Fruit fly (Drosophila melanogaster) whole organism, embryonic: ENCODE measurements around the gene AhcyL1.

Source experiments
- Awh ChIP-seq: fragments of 200-800 bp; sonication (Bioruptor generic); IDR thresholded peaks from 2 replicates; pipeline ENCODE4, ENCODE4 v1.3.6; 2022; ENCODE audit warnings: missing biosample characterization, missing genetic modification characterization
- CG10366 ChIP-seq: fragments of 200-800 bp; sonication (Bioruptor generic); IDR thresholded peaks from 2 replicates; pipeline ENCODE4 v1.3.6; 2022; ENCODE audit warnings: missing biosample characterization, missing genetic modification characterization
- CG10654 ChIP-seq: fragments of 200-800 bp; sonication (Bioruptor generic); optimal IDR thresholded peaks from 2 replicates; lab custom pipeline; 2016; ENCODE audit warnings: missing biosample characterization, missing genetic modification characterization
- CG11398 ChIP-seq: fragments of 200-800 bp; sonication (Bioruptor generic); optimal IDR thresholded peaks from 2 replicates; lab custom pipeline; 2016; ENCODE audit warnings: missing biosample characterization, missing genetic modification characterization
- CG11504 ChIP-seq: fragments of 200-800 bp; sonication (Bioruptor generic); optimal IDR thresholded peaks from 3 replicates; lab custom pipeline; 2019; ENCODE audit warnings: missing biosample characterization, mild to moderate bottlenecking, missing genetic modification characterization, moderate library complexity
- CG11695 ChIP-seq: fragments of 200-800 bp; sonication (Bioruptor generic); IDR thresholded peaks from 3 replicates; pipeline ENCODE4 v1.3.6; 2022; ENCODE audit warnings: missing biosample characterization, missing genetic modification characterization
- CG14441 ChIP-seq: fragments of 200-800 bp; sonication (Bioruptor generic); IDR thresholded peaks from 2 replicates; pipeline ENCODE4 v1.3.6; 2022; ENCODE audit warnings: missing biosample characterization, missing genetic modification characterization
- CG14860 ChIP-seq: fragments of 200-800 bp; sonication (Bioruptor generic); IDR thresholded peaks from 3 replicates; pipeline ENCODE4 v1.3.6; 2022; ENCODE audit warnings: missing biosample characterization, missing genetic modification characterization; ENCODE audit not compliant: partially characterized antibody
- CG15696 ChIP-seq: fragments of 200-800 bp; sonication (Bioruptor generic); optimal IDR thresholded peaks from 2 replicates; lab custom pipeline; 2019; ENCODE audit warnings: missing biosample characterization, mild to moderate bottlenecking, missing genetic modification characterization, moderate library complexity
- CG1647 ChIP-seq: fragments of 200-800 bp; sonication (Bioruptor generic); optimal IDR thresholded peaks from 3 replicates; lab custom pipeline; 2016; ENCODE audit warnings: missing biosample characterization, missing genetic modification characterization
- CG17361 ChIP-seq: fragments of 200-800 bp; sonication (Bioruptor generic); IDR thresholded peaks from 3 replicates; pipeline ENCODE4 v1.3.6; 2022; ENCODE audit warnings: missing biosample characterization, missing genetic modification characterization
- CG17612 ChIP-seq: fragments of 200-800 bp; sonication (Bioruptor generic); IDR thresholded peaks from 2 replicates; pipeline ENCODE4 v1.3.6; 2022; ENCODE audit warnings: missing biosample characterization, missing genetic modification characterization
- CG17912 ChIP-seq: fragments of 200-800 bp; sonication (Bioruptor generic); optimal IDR thresholded peaks from 2 replicates; lab custom pipeline; 2018; ENCODE audit warnings: missing biosample characterization, mild to moderate bottlenecking, missing genetic modification characterization
- CG1832 ChIP-seq: fragments of 200-800 bp; sonication (Bioruptor generic); optimal IDR thresholded peaks from 2 replicates; lab custom pipeline; 2017; ENCODE audit warnings: missing biosample characterization, mild to moderate bottlenecking, missing genetic modification characterization, inconsistent platforms
- CG30020 ChIP-seq: fragments of 200-800 bp; optimal IDR thresholded peaks from 2 replicates; lab custom pipeline; 2019; ENCODE audit warnings: missing biosample characterization, mild to moderate bottlenecking, missing genetic modification characterization, moderate library complexity
- CG31224 ChIP-seq: fragments of 200-800 bp; sonication (Bioruptor generic); IDR thresholded peaks from 2 replicates; pipeline ENCODE4 v1.3.6; 2022; ENCODE audit warnings: missing biosample characterization, missing genetic modification characterization
- CG32772 ChIP-seq: fragments of 200-800 bp; sonication (Bioruptor generic); IDR thresholded peaks from 2 replicates; pipeline ENCODE4 v1.3.6; 2022; ENCODE audit warnings: missing biosample characterization, missing genetic modification characterization
- CG3847 ChIP-seq: fragments of 200-800 bp; sonication (Bioruptor generic); IDR thresholded peaks from 2 replicates; pipeline ENCODE4 v1.3.6; 2022; ENCODE audit warnings: missing biosample characterization, missing genetic modification characterization
- CG4360 ChIP-seq: fragments of 200-800 bp; sonication (Bioruptor generic); IDR thresholded peaks from 2 replicates; pipeline ENCODE4 v1.3.6; 2022; ENCODE audit warnings: missing biosample characterization, missing genetic modification characterization
- CG4404 ChIP-seq: fragments of 200-800 bp; sonication (Bioruptor generic); IDR thresholded peaks from 2 replicates; pipeline ENCODE4 v1.3.6; 2022; ENCODE audit warnings: missing biosample characterization, missing genetic modification characterization
- CG6765 ChIP-seq: fragments of 200-800 bp; sonication (Bioruptor generic); optimal IDR thresholded peaks from 3 replicates; lab custom pipeline; 2017; ENCODE audit warnings: missing biosample characterization, mild to moderate bottlenecking, missing genetic modification characterization
- CG7928 ChIP-seq: fragments of 200-800 bp; sonication (Bioruptor generic); optimal IDR thresholded peaks from 2 replicates; lab custom pipeline; 2017; ENCODE audit warnings: missing biosample characterization, mild to moderate bottlenecking, missing genetic modification characterization
- CG8290 ChIP-seq, 3 experiments: fragments of 200-800 bp; sonication (Bioruptor generic); optimal IDR thresholded peaks; 2 replicates each; lab custom pipeline; 2016 to 2019; ENCODE audit warnings: missing biosample characterization in 3 of 3, missing genetic modification characterization in 3 of 3, mild to moderate bottlenecking in 2 of 3, moderate library complexity in 1 of 3
- CG9437 ChIP-seq: fragments of 200-800 bp; sonication (Bioruptor generic); optimal IDR thresholded peaks from 2 replicates; lab custom pipeline; 2018; ENCODE audit warnings: missing biosample characterization, mild to moderate bottlenecking, missing genetic modification characterization
- CG9817 ChIP-seq: fragments of 200-800 bp; sonication (Bioruptor generic); optimal IDR thresholded peaks from 2 replicates; lab custom pipeline; 2018; ENCODE audit warnings: missing biosample characterization, mild to moderate bottlenecking, missing genetic modification characterization, moderate library complexity
- CG9932 ChIP-seq: fragments of 200-800 bp; sonication (Bioruptor generic); IDR thresholded peaks from 2 replicates; pipeline ENCODE4 v1.3.6; 2022; ENCODE audit warnings: missing biosample characterization, missing genetic modification characterization
- D19B ChIP-seq: fragments of 200-800 bp; sonication (Bioruptor generic); optimal IDR thresholded peaks from 2 replicates; lab custom pipeline; 2017; ENCODE audit warnings: missing biosample characterization, mild to moderate bottlenecking, missing genetic modification characterization
- Dp ChIP-seq: fragments of 200-800 bp; sonication (Bioruptor generic); optimal IDR thresholded peaks from 2 replicates; lab custom pipeline; 2018; ENCODE audit warnings: missing biosample characterization, mild to moderate bottlenecking, missing genetic modification characterization, moderate library complexity
- Drgx ChIP-seq: fragments of 200-800 bp; sonication (Bioruptor generic); IDR thresholded peaks from 2 replicates; pipeline ENCODE4 v1.3.6; 2022; ENCODE audit warnings: missing biosample characterization, missing genetic modification characterization
- NC2α ChIP-seq: fragments of 200-800 bp; sonication (Bioruptor generic); optimal IDR thresholded peaks from 2 replicates; lab custom pipeline; 2016; ENCODE audit warnings: missing biosample characterization, missing genetic modification characterization
- Ravus ChIP-seq: fragments of 200-800 bp; sonication (Bioruptor generic); IDR thresholded peaks from 2 replicates; pipeline ENCODE4 v1.3.6; 2022; ENCODE audit warnings: missing biosample characterization, missing genetic modification characterization
- cg ChIP-seq: fragments of 200-800 bp; sonication (Bioruptor generic); optimal IDR thresholded peaks from 3 replicates; lab custom pipeline; 2019; ENCODE audit warnings: missing biosample characterization, mild to moderate bottlenecking, missing genetic modification characterization, moderate library complexity
- ci ChIP-seq: fragments of 200-800 bp; sonication (Bioruptor generic); IDR thresholded peaks from 3 replicates; pipeline ENCODE4 v1.3.6; 2022; ENCODE audit warnings: missing biosample characterization, missing genetic modification characterization
- corto ChIP-seq: fragments of 200-800 bp; sonication (Bioruptor generic); optimal IDR thresholded peaks from 2 replicates; lab custom pipeline; 2016; ENCODE audit warnings: missing biosample characterization, mild to moderate bottlenecking, missing genetic modification characterization, moderate library complexity
- grau ChIP-seq: fragments of 200-800 bp; optimal IDR thresholded peaks from 3 replicates; lab custom pipeline; 2019; ENCODE audit warnings: missing biosample characterization, mild to moderate bottlenecking, missing genetic modification characterization, moderate library complexity
- hb ChIP-seq: fragments of 200-800 bp; sonication (Bioruptor generic); IDR thresholded peaks from 3 replicates; pipeline ENCODE4 v1.3.6; 2022; ENCODE audit warnings: missing biosample characterization, missing genetic modification characterization; ENCODE audit not compliant: partially characterized antibody
- inv ChIP-seq: fragments of 200-800 bp; sonication (Bioruptor generic); IDR thresholded peaks from 2 replicates; pipeline ENCODE4 v1.3.6; 2022; ENCODE audit warnings: missing biosample characterization, missing genetic modification characterization; ENCODE audit not compliant: partially characterized antibody
- kay ChIP-seq: fragments of 200-800 bp; sonication (Bioruptor generic); optimal IDR thresholded peaks from 2 replicates; lab custom pipeline; 2016; ENCODE audit warnings: missing biosample characterization, missing genetic modification characterization
- lola ChIP-seq, 3 experiments: fragments of >200 bp in 2 of 3; fragments of 200-800 bp in 1 of 3; sonication (Bioruptor generic) in 1 of 3; optimal IDR thresholded peaks; 2 replicates each; lab custom pipeline; 2017 to 2019; ENCODE audit warnings: missing biosample characterization in 3 of 3, missing genetic modification characterization in 3 of 3, mild to moderate bottlenecking in 1 of 3, moderate library complexity in 1 of 3
- luna ChIP-seq: fragments of 200-800 bp; sonication (Bioruptor generic); optimal IDR thresholded peaks from 2 replicates; lab custom pipeline; 2016; ENCODE audit warnings: missing biosample characterization, missing genetic modification characterization
- mirr ChIP-seq: fragments of 200-800 bp; sonication (Bioruptor generic); optimal IDR thresholded peaks from 3 replicates; lab custom pipeline; 2018; ENCODE audit warnings: missing biosample characterization, mild to moderate bottlenecking, missing genetic modification characterization
- nom ChIP-seq: fragments of 200-800 bp; sonication (Bioruptor generic); optimal IDR thresholded peaks from 2 replicates; lab custom pipeline; 2017; ENCODE audit warnings: missing biosample characterization, missing genetic modification characterization, mild to moderate bottlenecking, moderate library complexity, missing genetic modification reagents
- prd ChIP-seq, 3 experiments: fragments of >200 bp in 2 of 3; fragments of 200-800 bp in 1 of 3; sonication (Bioruptor generic) in 1 of 3; optimal IDR thresholded peaks in 2 of 3; IDR thresholded peaks in 1 of 3; 2 replicates in 2 of 3; 3 replicates in 1 of 3; pipeline versions ENCODE4 v1.3.6 to Lab custom; 2017 to 2022; ENCODE audit warnings: missing biosample characterization in 1 of 3, missing genetic modification characterization in 1 of 3
- scrt ChIP-seq: fragments of 200-800 bp; sonication (Bioruptor generic); optimal IDR thresholded peaks from 2 replicates; lab custom pipeline; 2018; ENCODE audit warnings: missing biosample characterization, mild to moderate bottlenecking, missing genetic modification characterization, moderate library complexity
- sens ChIP-seq: fragments of 200-800 bp; sonication (Bioruptor generic); peaks from one replicate; lab custom pipeline; 2016; ENCODE audit warnings: missing biosample characterization, missing genetic modification characterization
- slbo ChIP-seq: fragments of 200-800 bp; sonication (Bioruptor generic); IDR thresholded peaks from 2 replicates; pipeline ENCODE4 v1.3.6; 2022; ENCODE audit warnings: missing biosample characterization, missing genetic modification characterization
- sqz ChIP-seq: fragments of 200-800 bp; sonication (Bioruptor generic); optimal IDR thresholded peaks from 3 replicates; lab custom pipeline; 2018; ENCODE audit warnings: missing biosample characterization, mild to moderate bottlenecking, missing genetic modification characterization
- unpg ChIP-seq: fragments of 200-800 bp; sonication (Bioruptor generic); optimal IDR thresholded peaks from 3 replicates; lab custom pipeline; 2018; ENCODE audit warnings: missing biosample characterization, mild to moderate bottlenecking, missing genetic modification characterization, moderate library complexity

Gene AhcyL1

DNA sequence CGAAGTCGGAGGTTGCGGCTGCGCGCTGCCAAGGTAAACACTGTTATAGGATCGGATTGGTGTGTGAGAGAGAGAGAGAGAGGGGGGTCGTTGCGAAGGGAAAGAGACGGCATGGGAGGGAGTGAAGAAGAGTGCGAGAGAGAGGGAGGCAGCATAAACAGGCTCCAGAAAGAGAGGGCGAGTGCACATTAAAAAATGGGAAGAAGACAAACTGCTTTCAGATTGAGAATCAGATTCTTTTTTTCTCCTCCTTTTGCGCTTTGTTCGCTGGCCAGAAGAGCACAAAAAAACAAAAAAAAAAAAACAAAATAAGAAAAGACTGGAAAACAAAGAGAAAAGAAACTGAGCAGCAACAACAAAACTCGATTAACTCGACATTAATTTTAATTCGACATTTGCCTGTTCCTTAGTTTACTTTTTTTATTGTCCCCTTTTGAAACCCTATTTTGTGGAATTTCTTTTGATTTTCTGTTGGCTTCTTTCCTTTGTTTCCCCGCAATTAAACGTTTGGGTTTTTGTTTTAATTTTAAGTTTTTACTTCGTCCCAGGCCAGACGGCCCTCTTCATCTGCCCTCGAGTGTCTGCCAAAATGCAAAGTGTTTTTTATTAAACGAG lies 36.3 kb upstream of the AhcyL1 start (continued):
- peak; percentile 28; the same call in 1 of the 2 replicates for TF ChIP-seq CG14441 (GFP tag; lab: Robert Waterston, UW)
- no peak for TF ChIP-seq CG15696 (tag; lab: Kevin White, UChicago)
- no peak for TF ChIP-seq CG17361 (GFP tag; lab: Robert Waterston, UW)
- peak; percentile 18 for TF ChIP-seq grau (tag; lab: Kevin White, UChicago)
- TF ChIP-seq Drgx: peak; percentile 31
- TF ChIP-seq cg (GFP tag; lab: Kevin White, UChicago): no peak
- TF ChIP-seq CG17612 (GFP tag; lab: Robert Waterston, UW): 0 out of 2 replicates have a peak, but pooled peaks have one; percentile 12
- TF ChIP-seq sens (GFP tag; lab: Kevin White, UChicago): peak; percentile 57
- no peak for TF ChIP-seq CG9437 (GFP tag; lab: Kevin White, UChicago)
- TF ChIP-seq Dp (GFP tag; lab: Kevin White, UChicago): no peak
- no peak for TF ChIP-seq CG6765 (GFP tag; lab: Kevin White, UChicago)
- TF ChIP-seq CG11398 (GFP tag; lab: Kevin White, UChicago): no peak
- 0 out of 2 replicates have a peak, but pooled peaks have one; percentile 43 for TF ChIP-seq CG4360
- TF ChIP-seq sqz (GFP tag; lab: Kevin White, UChicago): peak; percentile 17
- no peak for TF ChIP-seq CG31224 (GFP tag; lab: Robert Waterston, UW)
- no peak for TF ChIP-seq Awh (GFP tag; lab: Robert Waterston, UW)
- no peak for TF ChIP-seq CG30020 (tag; lab: Kevin White, UChicago)
- TF ChIP-seq CG3847 (GFP tag; lab: Robert Waterston, UW): no peak
- peak; percentile 94 for TF ChIP-seq CG1832
- TF ChIP-seq scrt (GFP tag; lab: Kevin White, UChicago): peak; percentile 3
- TF ChIP-seq CG8290 (GFP tag; optimal IDR thresholded peaks at IDR 0.05; lab: Kevin White, UChicago): no peak
- TF ChIP-seq CG8290 (tag; optimal IDR thresholded peaks at IDR 0.05; lab: Kevin White, UChicago): peak in 1 of 2 experiments; percentile 16
- TF ChIP-seq corto (GFP tag; lab: Kevin White, UChicago): no peak
- no peak for TF ChIP-seq CG4404 (GFP tag; lab: Robert Waterston, UW)
- peak; percentile 11 for TF ChIP-seq unpg
- no peak for TF ChIP-seq CG10366
- 0 out of 3 replicates have a peak, but pooled peaks have one; percentile 7 for TF ChIP-seq CG11695 (GFP tag; lab: Robert Waterston, UW)
- no peak for TF ChIP-seq CG1647 (GFP tag; lab: Kevin White, UChicago)
- TF ChIP-seq luna (GFP tag; lab: Kevin White, UChicago): no peak
- TF ChIP-seq mirr (GFP tag; lab: Kevin White, UChicago): no peak
- no peak for TF ChIP-seq CG7928 (GFP tag; lab: Kevin White, UChicago)
- peak; percentile 93 for TF ChIP-seq nom (GFP tag; lab: Kevin White, UChicago)
- no peak for TF ChIP-seq CG9817 (tag; lab: Kevin White, UChicago)
- no peak for TF ChIP-seq D19B (GFP tag; lab: Kevin White, UChicago)
- no peak for TF ChIP-seq CG14860 (GFP tag; lab: Robert Waterston, UW)
- no peak for TF ChIP-seq CG17912 (GFP tag; lab: Kevin White, UChicago)
- peak; percentile 35; the same call in 1 of the 3 replicates for TF ChIP-seq ci (GFP tag; lab: Robert Waterston, UW)
- TF ChIP-seq kay (GFP tag; lab: Kevin White, UChicago): no peak
- peak; percentile 56 for TF ChIP-seq CG32772
- peak; percentile 15 for TF ChIP-seq CG11504 (tag; lab: Kevin White, UChicago)
- TF ChIP-seq prd (optimal IDR thresholded peaks at IDR 0.05; lab: Kevin White, UChicago): no peak
- no peak for TF ChIP-seq prd (GFP tag; IDR thresholded peaks at IDR 0.05; lab: Robert Waterston, UW)
- no peak for TF ChIP-seq Ravus (GFP tag; lab: Robert Waterston, UW)
- no peak for TF ChIP-seq lola (GFP tag; optimal IDR thresholded peaks at IDR 0.05; lab: Kevin White, UChicago)
- TF ChIP-seq CG9932 (GFP tag; lab: Robert Waterston, UW): 0 out of 2 replicates have a peak, but pooled peaks have one; percentile 11
- no peak for TF ChIP-seq inv (GFP tag; lab: Robert Waterston, UW)
- no peak for TF ChIP-seq CG10654
- TF ChIP-seq NC2α: no peak
- no peak for TF ChIP-seq hb
- TF ChIP-seq slbo (GFP tag; lab: Robert Waterston, UW): peak; percentile 18; the same call in 1 of the 2 replicates
